Worm (Caenorhabditis elegans): ENCODE measurements around the gene eif-3.K.

Gene eif-3.K

DNA sequence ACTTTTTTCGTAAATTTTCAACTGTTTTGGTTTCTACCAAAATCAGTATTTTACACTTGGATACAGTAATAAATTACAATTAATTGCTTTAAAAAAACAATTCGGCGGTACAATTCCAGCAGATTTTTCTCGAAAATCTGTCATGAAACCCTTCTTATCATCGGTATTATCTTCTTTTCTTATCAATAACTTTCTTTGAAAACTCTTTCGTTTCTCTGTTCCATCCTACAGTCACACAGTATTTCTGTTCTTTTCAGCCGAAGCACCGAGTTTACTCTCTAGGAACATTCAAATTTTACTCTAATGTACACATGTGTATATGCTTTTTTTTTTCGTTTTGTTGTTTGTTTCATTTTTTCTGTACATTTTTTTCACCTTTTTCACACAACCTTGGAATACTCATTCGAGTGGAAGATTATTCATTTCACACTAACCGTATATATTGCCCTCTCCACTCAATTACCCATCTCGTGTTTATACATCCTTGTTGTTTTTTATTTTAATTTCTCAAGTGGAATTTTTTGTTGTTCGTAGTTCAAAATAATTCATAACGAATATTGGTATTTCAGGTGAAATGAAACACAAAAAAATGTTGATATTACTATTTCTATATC, 44.2 kb upstream of the eif-3.K start, which contains the start of gene nid-1:
TSS of gene nid-1 (plus strand) at position 564 of the 614 bp plus-strand sequence.
- no peak for TF ChIP-seq bed-3 (GFP tag; optimal IDR thresholded peaks at IDR 0.05)
- TF ChIP-seq tbx-8 (GFP tag; optimal IDR thresholded peaks at IDR 0.05): no peak
- no peak for TF ChIP-seq unc-39 (tag; optimal IDR thresholded peaks at IDR 0.05)
- TF ChIP-seq flh-1 (GFP tag; optimal IDR thresholded peaks at IDR 0.05): no peak
- TF ChIP-seq snpc-4 (tag; optimal IDR thresholded peaks at IDR 0.05): no peak
- TF ChIP-seq ztf-11 (tag; optimal IDR thresholded peaks at IDR 0.05): no peak
- no peak for TF ChIP-seq lsy-2 (tag; optimal IDR thresholded peaks at IDR 0.05)
- TF ChIP-seq ceh-39 (tag; optimal IDR thresholded peaks at IDR 0.05): no peak
- no peak for TF ChIP-seq mep-1 (tag; optimal IDR thresholded peaks at IDR 0.05)
- TF ChIP-seq cnd-1 (tag; optimal IDR thresholded peaks at IDR 0.05): no peak
- TF ChIP-seq ces-1 (GFP tag; optimal IDR thresholded peaks at IDR 0.05): no peak
- no peak for TF ChIP-seq mls-2 (tag; optimal IDR thresholded peaks at IDR 0.05)
- TF ChIP-seq mab-5 (tag; optimal IDR thresholded peaks at IDR 0.05): no peak
- no peak for TF ChIP-seq elt-1 (tag; optimal IDR thresholded peaks at IDR 0.05; ENCODE audit: borderline replicate concordance, insufficient read depth)
- no peak for TF ChIP-seq lin-13 (tag; optimal IDR thresholded peaks at IDR 0.05)
- TF ChIP-seq unc-120 (tag; optimal IDR thresholded peaks at IDR 0.05; ENCODE audit: poor library complexity, severe bottlenecking): no peak
- no peak for TF ChIP-seq sem-2 (GFP tag; optimal IDR thresholded peaks at IDR 0.05)
- TF ChIP-seq drap-1 (GFP tag; optimal IDR thresholded peaks at IDR 0.05): no peak
- TF ChIP-seq nhr-237 (tag; optimal IDR thresholded peaks at IDR 0.05): no peak
- no peak for TF ChIP-seq blmp-1 (tag; optimal IDR thresholded peaks at IDR 0.05)

ce11 chrV:12919705-12920104, 34.1 kb upstream of the eif-3.K start, which contains the start of gene lipl-1:
lipl-1 (plus strand) TSS chrV:12919986.
- TF ChIP-seq hlh-1 (tag; optimal IDR thresholded peaks at IDR 0.05) (no peak), ces-1 (GFP tag; optimal IDR thresholded peaks at IDR 0.05) (no peak), nhr-237 (tag; optimal IDR thresholded peaks at IDR 0.05) (no peak), flh-1 (GFP tag; optimal IDR thresholded peaks at IDR 0.05) (no peak), ceh-43 (GFP tag; optimal IDR thresholded peaks at IDR 0.05) (no peak), nhr-2 (tag; optimal IDR thresholded peaks at IDR 0.05) (no peak), ceh-39 (tag; optimal IDR thresholded peaks at IDR 0.05) (no peak), ham-2 (GFP tag; optimal IDR thresholded peaks at IDR 0.05) (no peak), mab-5 (tag; optimal IDR thresholded peaks at IDR 0.05) (no peak), elt-1 (tag; optimal IDR thresholded peaks at IDR 0.05; ENCODE audit: borderline replicate concordance, insufficient read depth) (no peak), elt-3 (tag; optimal IDR thresholded peaks at IDR 0.05) (no peak), unc-39 (tag; optimal IDR thresholded peaks at IDR 0.05) (no peak), sptf-1 (tag; optimal IDR thresholded peaks at IDR 0.05) (no peak), tbx-8 (GFP tag; optimal IDR thresholded peaks at IDR 0.05) (no peak), bed-3 (GFP tag; optimal IDR thresholded peaks at IDR 0.05) (no peak), zip-8 (tag; optimal IDR thresholded peaks at IDR 0.05) (no peak)

DNA sequence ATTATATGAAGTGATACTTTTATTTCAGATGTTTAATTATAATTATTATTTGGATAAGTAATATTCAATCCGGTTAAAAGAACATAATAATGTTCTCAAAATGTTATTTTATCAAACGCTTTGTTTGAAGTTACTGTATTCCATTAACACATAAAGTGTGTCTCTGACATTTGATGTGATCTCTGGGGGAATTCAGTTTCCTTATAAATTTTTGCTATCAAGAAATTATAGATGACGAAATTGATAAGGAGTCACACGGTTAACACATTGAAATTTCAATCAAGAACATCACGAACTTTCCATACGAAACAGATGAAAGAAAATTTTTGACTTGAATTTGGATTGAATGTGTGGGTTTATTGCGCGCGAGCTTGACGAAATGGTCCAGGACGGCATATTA, 32.1 kb upstream of the eif-3.K start:
- TF ChIP-seq lin-13 (tag; optimal IDR thresholded peaks at IDR 0.05) (no peak), tbx-8 (GFP tag; optimal IDR thresholded peaks at IDR 0.05) (no peak), unc-62 (GFP tag; optimal IDR thresholded peaks at IDR 0.05) (no peak), unc-120 (tag; optimal IDR thresholded peaks at IDR 0.05; ENCODE audit: poor library complexity, severe bottlenecking) (no peak), blmp-1 (tag; optimal IDR thresholded peaks at IDR 0.05) (no peak)

- TF ChIP-seq ceh-83 (GFP tag; optimal IDR thresholded peaks at IDR 0.05): no peak
These were observed 31.5 kb upstream of the eif-3.K start, which contains the start of gene dhrs-4 for ce11 chrV:12922308-12922707. dhrs-4 (plus strand) TSS chrV:12922608.

ce11 chrV:12924128-12924527, 29.7 kb upstream of the eif-3.K start, which contains the start of gene pqn-67:
pqn-67 (plus strand) TSS chrV:12924428.
- TF ChIP-seq nhr-76 (tag; optimal IDR thresholded peaks at IDR 0.05): no peak
- no peak for TF ChIP-seq flh-1 (GFP tag; optimal IDR thresholded peaks at IDR 0.05)
- TF ChIP-seq pha-4 (tag; optimal IDR thresholded peaks at IDR 0.05): no peak
- no peak for TF ChIP-seq sem-2 (GFP tag; optimal IDR thresholded peaks at IDR 0.05)
- TF ChIP-seq cnd-1 (tag; optimal IDR thresholded peaks at IDR 0.05): no peak
- TF ChIP-seq lin-13 (tag; optimal IDR thresholded peaks at IDR 0.05): no peak
- TF ChIP-seq tbx-8 (GFP tag; optimal IDR thresholded peaks at IDR 0.05): no peak
- TF ChIP-seq elt-1 (tag; optimal IDR thresholded peaks at IDR 0.05; ENCODE audit: borderline replicate concordance, insufficient read depth): no peak
- TF ChIP-seq mls-2 (tag; optimal IDR thresholded peaks at IDR 0.05): no peak
- no peak for TF ChIP-seq nhr-237 (tag; optimal IDR thresholded peaks at IDR 0.05)
- TF ChIP-seq nhr-2 (tag; optimal IDR thresholded peaks at IDR 0.05): no peak
- TF ChIP-seq lin-32 (GFP tag; optimal IDR thresholded peaks at IDR 0.05): no peak
- no peak for TF ChIP-seq nhr-28 (tag; optimal IDR thresholded peaks at IDR 0.05)
- TF ChIP-seq ceh-83 (GFP tag; optimal IDR thresholded peaks at IDR 0.05): no peak
- no peak for TF ChIP-seq mab-5 (tag; optimal IDR thresholded peaks at IDR 0.05)
- no peak for TF ChIP-seq bed-3 (GFP tag; optimal IDR thresholded peaks at IDR 0.05)

Measured in whole organism, mixed stage, embryonic.